Worm (Caenorhabditis elegans): Measurements from ENCODE around the gene spin-4.

Gene spin-4

ce11 chrIII:12687872-12688375 is at the start of gene spin-4, which contains the start of gene rsp-3:
TSS of gene spin-4 (plus strand) at chrIII:12688318.
TSS of gene rsp-3 (minus strand) at chrIII:12687922.
- TF ChIP-seq F13C5.2 (tag; optimal IDR thresholded peaks at IDR 0.05) (peak; percentile 28), ceh-36 (tag; optimal IDR thresholded peaks at IDR 0.05) (no peak), hmbx-1 (tag; optimal IDR thresholded peaks at IDR 0.05) (no peak)

ce11 chrIII:12638592-12638991 is 49.5 kb upstream of the spin-4 start:
- TF ChIP-seq ceh-13 (GFP tag; optimal IDR thresholded peaks at IDR 0.05) (no peak), B0310.2 (tag; optimal IDR thresholded peaks at IDR 0.05) (no peak), ama-1 (optimal IDR thresholded peaks at IDR 0.05) (no peak), tbx-37 (GFP tag; conservative IDR thresholded peaks at IDR 0.05) (no peak), F13C5.2 (tag; optimal IDR thresholded peaks at IDR 0.05) (no peak), tra-4 (tag; optimal IDR thresholded peaks at IDR 0.05) (no peak), hmbx-1 (tag; optimal IDR thresholded peaks at IDR 0.05) (no peak), aly-1 (tag; optimal IDR thresholded peaks at IDR 0.05) (no peak), hnd-1 (tag; optimal IDR thresholded peaks at IDR 0.05) (no peak), hmg-4 (GFP tag; optimal IDR thresholded peaks at IDR 0.05) (no peak), ets-7 (tag; optimal IDR thresholded peaks at IDR 0.05) (no peak)

ce11 chrIII:12639214-12639613 is 48.9 kb upstream of the spin-4 start:
- TF ChIP-seq B0310.2 (tag; optimal IDR thresholded peaks at IDR 0.05) (no peak), tra-4 (tag; optimal IDR thresholded peaks at IDR 0.05) (no peak), sea-1 (GFP tag; conservative IDR thresholded peaks at IDR 0.05) (no peak), ets-7 (tag; optimal IDR thresholded peaks at IDR 0.05) (no peak), flt-1 (GFP tag; IDR thresholded peaks at IDR 0.05) (no peak), ceh-36 (tag; optimal IDR thresholded peaks at IDR 0.05) (no peak), aly-1 (tag; optimal IDR thresholded peaks at IDR 0.05) (no peak), ama-1 (optimal IDR thresholded peaks at IDR 0.05) (no peak), pes-1 (GFP tag; IDR thresholded peaks at IDR 0.05) (no peak), hmg-4 (GFP tag; optimal IDR thresholded peaks at IDR 0.05) (no peak), hmbx-1 (tag; optimal IDR thresholded peaks at IDR 0.05) (no peak), hnd-1 (tag; optimal IDR thresholded peaks at IDR 0.05) (no peak), F13C5.2 (tag; optimal IDR thresholded peaks at IDR 0.05) (no peak), tbx-11 (GFP tag; IDR thresholded peaks at IDR 0.05) (no peak), scrt-1 (GFP tag; IDR thresholded peaks at IDR 0.05) (no peak)

ce11 chrIII:12640386-12641024 is 47.6 kb upstream of the spin-4 start:
- TF ChIP-seq B0310.2 (tag; optimal IDR thresholded peaks at IDR 0.05) (no peak), ceh-36 (tag; optimal IDR thresholded peaks at IDR 0.05) (peak; percentile 79)

ce11 chrIII:12642511-12643168 is 45.5 kb upstream of the spin-4 start:
- TF ChIP-seq B0310.2 (tag; optimal IDR thresholded peaks at IDR 0.05), result no peak
- peak; percentile 92 for TF ChIP-seq ceh-36 (tag; optimal IDR thresholded peaks at IDR 0.05)

ce11 chrIII:12644669-12645068 is 43.4 kb upstream of the spin-4 start:
- TF ChIP-seq B0310.2 (tag; optimal IDR thresholded peaks at IDR 0.05), result no peak
- no peak for TF ChIP-seq tbx-11 (GFP tag; IDR thresholded peaks at IDR 0.05)
- TF ChIP-seq aly-1 (tag; optimal IDR thresholded peaks at IDR 0.05), result no peak
- TF ChIP-seq F13C5.2 (tag; optimal IDR thresholded peaks at IDR 0.05), result no peak
- no peak for TF ChIP-seq hmg-4 (GFP tag; optimal IDR thresholded peaks at IDR 0.05)
- TF ChIP-seq hmbx-1 (tag; optimal IDR thresholded peaks at IDR 0.05), result no peak
- no peak for TF ChIP-seq tra-4 (tag; optimal IDR thresholded peaks at IDR 0.05)
- TF ChIP-seq pes-1 (GFP tag; IDR thresholded peaks at IDR 0.05), result no peak
- no peak for TF ChIP-seq ceh-13 (GFP tag; optimal IDR thresholded peaks at IDR 0.05)
- TF ChIP-seq hnd-1 (tag; optimal IDR thresholded peaks at IDR 0.05), result no peak
- no peak for TF ChIP-seq ceh-36 (tag; optimal IDR thresholded peaks at IDR 0.05)
- TF ChIP-seq scrt-1 (GFP tag; IDR thresholded peaks at IDR 0.05), result no peak
- TF ChIP-seq tbx-37 (GFP tag; conservative IDR thresholded peaks at IDR 0.05), result no peak
- no peak for TF ChIP-seq ets-7 (tag; optimal IDR thresholded peaks at IDR 0.05)
- TF ChIP-seq ama-1 (optimal IDR thresholded peaks at IDR 0.05), result no peak
- TF ChIP-seq flt-1 (GFP tag; IDR thresholded peaks at IDR 0.05), result no peak

- TF ChIP-seq hmg-4 (GFP tag; optimal IDR thresholded peaks at IDR 0.05) (no peak), pes-1 (GFP tag; IDR thresholded peaks at IDR 0.05) (no peak)
Observed at ce11 chrIII:12651946-12652345, 36.2 kb upstream of the spin-4 start.

- TF ChIP-seq hmbx-1 (tag; optimal IDR thresholded peaks at IDR 0.05), result no peak
- TF ChIP-seq F13C5.2 (tag; optimal IDR thresholded peaks at IDR 0.05), result no peak
Observed at ce11 chrIII:12652609-12653008, 35.5 kb upstream of the spin-4 start.

ce11 chrIII:12658649-12659048 is 29.5 kb upstream of the spin-4 start:
- no peak for TF ChIP-seq tbx-37 (GFP tag; conservative IDR thresholded peaks at IDR 0.05)
- no peak for TF ChIP-seq hmbx-1 (tag; optimal IDR thresholded peaks at IDR 0.05)
- no peak for TF ChIP-seq tra-4 (tag; optimal IDR thresholded peaks at IDR 0.05)
- no peak for TF ChIP-seq hmg-4 (GFP tag; optimal IDR thresholded peaks at IDR 0.05)
- TF ChIP-seq flt-1 (GFP tag; IDR thresholded peaks at IDR 0.05), result no peak
- TF ChIP-seq ceh-36 (tag; optimal IDR thresholded peaks at IDR 0.05), result no peak
- no peak for TF ChIP-seq F13C5.2 (tag; optimal IDR thresholded peaks at IDR 0.05)

Measured in whole organism, early embryonic.